Worm (Caenorhabditis elegans) whole organism, early embryonic: Measurements from ENCODE around the gene hars-1.

Source experiments
- F13C5.2 ChIP-seq: sonication (generic microtip); optimal IDR thresholded peaks from 2 replicates; lab custom pipeline; 2017; ENCODE audit warnings: mild to moderate bottlenecking, missing genetic modification characterization, inconsistent platforms, missing compliant biosample characterization
- aly-1 ChIP-seq: sonication (generic microtip); optimal IDR thresholded peaks from 2 replicates; lab custom pipeline; 2016; ENCODE audit warnings: missing genetic modification characterization, missing compliant biosample characterization
- hmbx-1 ChIP-seq: sonication (generic microtip); optimal IDR thresholded peaks from 2 replicates; lab custom pipeline; 2016; ENCODE audit warnings: mild to moderate bottlenecking, missing genetic modification characterization, missing compliant biosample characterization
- tbx-37 ChIP-seq: fragments of 200-800 bp; sonication (Bioruptor generic); conservative IDR thresholded peaks from 2 replicates; pipeline ENCODE4 v1.3.6; 2022; ENCODE audit warnings: missing genetic modification reagents, missing genetic modification characterization, missing compliant biosample characterization

DNA sequence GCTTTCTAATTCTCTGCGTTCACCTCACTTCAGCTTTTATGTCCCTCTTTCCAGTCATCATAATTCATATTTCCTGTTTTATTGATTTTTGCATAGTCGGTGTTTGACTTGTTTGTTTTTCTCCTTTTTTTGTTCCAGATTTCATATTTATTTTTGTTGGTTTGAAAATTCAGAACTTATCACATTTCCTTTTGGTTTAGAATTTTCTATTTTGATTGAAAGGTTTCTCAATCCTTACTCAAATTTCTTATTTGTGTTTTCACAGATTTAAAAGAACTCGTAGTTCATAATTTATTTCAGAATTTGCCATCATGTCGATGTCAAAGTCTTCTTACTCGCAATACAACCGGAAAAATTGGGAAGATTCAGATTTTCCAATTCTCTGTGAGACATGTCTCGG, 2.3 kb downstream of the hars-1 start, which contains the start of gene rbm-22:
- TF ChIP-seq F13C5.2 (tag; lab: Kevin White, UChicago) (no peak), hmbx-1 (no peak), tbx-37 (GFP tag; lab: Robert Waterston, UW) (no peak), aly-1 (no peak)
